Fruit fly (Drosophila melanogaster) whole organism, embryonic: ENCODE results near the gene TyrRS.
A peak's percentile ranks its signal among the peaks of the same experiment; 100 is the strongest.

Experiments
- CG10267 ChIP-seq: fragments of 200-800 bp; sonication (Bioruptor generic); optimal IDR thresholded peaks from 2 replicates; lab custom pipeline; 2018; ENCODE audit warnings: missing biosample characterization, mild to moderate bottlenecking, missing genetic modification characterization, moderate library complexity
- CG10321 ChIP-seq: fragments of 200-800 bp; sonication (Bioruptor generic); IDR thresholded peaks from 2 replicates; pipeline ENCODE4 v1.3.6; 2022; ENCODE audit warnings: missing biosample characterization, missing genetic modification characterization
- CG10431 ChIP-seq: fragments of 200-800 bp; sonication (Bioruptor generic); optimal IDR thresholded peaks from 3 replicates; lab custom pipeline; 2018; ENCODE audit warnings: missing biosample characterization, mild to moderate bottlenecking, missing genetic modification characterization
- CG14667 ChIP-seq: fragments of 200-800 bp; sonication (Bioruptor generic); IDR thresholded peaks from 2 replicates; pipeline ENCODE4 v1.3.6; 2022; ENCODE audit warnings: missing biosample characterization, missing genetic modification characterization
- CG15011 ChIP-seq: fragments of 200-800 bp; sonication (Bioruptor generic); optimal IDR thresholded peaks from 3 replicates; lab custom pipeline; 2018; ENCODE audit warnings: missing biosample characterization, mild to moderate bottlenecking, missing genetic modification characterization
- CG16863 ChIP-seq: fragments of 200-800 bp; sonication (Bioruptor generic); optimal IDR thresholded peaks from 3 replicates; lab custom pipeline; 2016; ENCODE audit warnings: missing biosample characterization, missing genetic modification characterization
- CG17328 ChIP-seq: fragments of 200-800 bp; sonication (Bioruptor generic); IDR thresholded peaks from 2 replicates; pipeline ENCODE4 v1.3.6; 2022; ENCODE audit warnings: missing biosample characterization, missing genetic modification characterization
- CG18764 ChIP-seq: fragments of 200-800 bp; sonication (Bioruptor generic); optimal IDR thresholded peaks from 3 replicates; lab custom pipeline; 2016; ENCODE audit warnings: missing biosample characterization, missing genetic modification characterization
- CG3065 ChIP-seq: fragments of 200-800 bp; sonication (Bioruptor generic); optimal IDR thresholded peaks from 2 replicates; lab custom pipeline; 2016; ENCODE audit warnings: missing biosample characterization, missing genetic modification characterization
- CG32767 ChIP-seq: fragments of 200-800 bp; sonication (Bioruptor generic); IDR thresholded peaks from 2 replicates; pipeline ENCODE4 v1.3.6; 2022; ENCODE audit warnings: missing biosample characterization, missing genetic modification characterization
- CG3407 ChIP-seq: fragments of 200-800 bp; sonication (Bioruptor generic); optimal IDR thresholded peaks from 2 replicates; lab custom pipeline; 2018; ENCODE audit warnings: missing biosample characterization, mild to moderate bottlenecking, missing genetic modification characterization
- CG5180 ChIP-seq: fragments of 200-800 bp; sonication (Bioruptor generic); optimal IDR thresholded peaks from 3 replicates; lab custom pipeline; 2017; ENCODE audit warnings: missing biosample characterization, missing genetic modification characterization, mild to moderate bottlenecking, moderate library complexity, missing genetic modification reagents
- CG7271 ChIP-seq: fragments of 200-800 bp; sonication (Bioruptor generic); optimal IDR thresholded peaks from 2 replicates; lab custom pipeline; 2018; ENCODE audit warnings: missing biosample characterization, mild to moderate bottlenecking, missing genetic modification characterization, moderate library complexity
- CG7556 ChIP-seq: fragments of 200-800 bp; sonication (Bioruptor generic); optimal IDR thresholded peaks from 2 replicates; lab custom pipeline; 2017; ENCODE audit warnings: missing biosample characterization, mild to moderate bottlenecking, missing genetic modification characterization
- CG8089 ChIP-seq: fragments of 200-800 bp; sonication (Bioruptor generic); optimal IDR thresholded peaks from 3 replicates; lab custom pipeline; 2016; ENCODE audit warnings: missing biosample characterization, missing genetic modification characterization
- CG8290 ChIP-seq, 3 experiments: fragments of 200-800 bp; sonication (Bioruptor generic); optimal IDR thresholded peaks; 2 replicates each; lab custom pipeline; 2016 to 2019; ENCODE audit warnings: missing biosample characterization in 3 of 3, missing genetic modification characterization in 3 of 3, mild to moderate bottlenecking in 2 of 3, moderate library complexity in 1 of 3
- CG9727 ChIP-seq: fragments of 200-800 bp; sonication (Bioruptor generic); optimal IDR thresholded peaks from 3 replicates; lab custom pipeline; 2017; ENCODE audit warnings: missing biosample characterization, mild to moderate bottlenecking, missing genetic modification characterization
- Camta ChIP-seq: fragments of 200-800 bp; sonication (Bioruptor generic); optimal IDR thresholded peaks from 2 replicates; lab custom pipeline; 2016; ENCODE audit warnings: missing biosample characterization, missing genetic modification characterization
- Chrac-16 ChIP-seq: fragments of 200-800 bp; sonication (Bioruptor generic); optimal IDR thresholded peaks from 3 replicates; lab custom pipeline; 2016; ENCODE audit warnings: missing biosample characterization, missing genetic modification characterization
- CoRest ChIP-seq: fragments of 200-800 bp; sonication (Bioruptor generic); optimal IDR thresholded peaks from 3 replicates; lab custom pipeline; 2018; ENCODE audit warnings: missing biosample characterization, mild to moderate bottlenecking, missing genetic modification characterization, moderate library complexity
- Dip2 ChIP-seq: fragments of 200-800 bp; sonication (Bioruptor generic); IDR thresholded peaks from 2 replicates; pipeline ENCODE4 v1.3.6; 2022; ENCODE audit warnings: missing biosample characterization, missing genetic modification characterization
- Dip3 ChIP-seq: fragments of 200-800 bp; sonication (Bioruptor generic); optimal IDR thresholded peaks from 3 replicates; lab custom pipeline; 2016; ENCODE audit warnings: missing biosample characterization, missing genetic modification characterization
- Hr39 ChIP-seq: fragments of >200 bp; optimal IDR thresholded peaks from 2 replicates; lab custom pipeline; 2017
- Hsf ChIP-seq: fragments of 200-800 bp; sonication (Bioruptor generic); optimal IDR thresholded peaks from 3 replicates; lab custom pipeline; 2016; ENCODE audit warnings: missing biosample characterization, missing genetic modification characterization
- Sin3A ChIP-seq: fragments of >200 bp; optimal IDR thresholded peaks from 2 replicates; lab custom pipeline; 2018
- Trl ChIP-seq, 3 experiments: fragments of >200 bp in 2 of 3; fragments of 200-800 bp in 1 of 3; sonication (Bioruptor generic) in 1 of 3; optimal IDR thresholded peaks; 2 replicates in 1 of 3; 3 replicates in 2 of 3; lab custom pipeline; 2016 to 2017; ENCODE audit warnings: missing biosample characterization in 1 of 3, missing genetic modification characterization in 1 of 3
- abd-A ChIP-seq: fragments of 200-800 bp; sonication (Bioruptor generic); optimal IDR thresholded peaks from 3 replicates; lab custom pipeline; 2019; ENCODE audit warnings: missing biosample characterization, mild to moderate bottlenecking, missing genetic modification characterization, moderate library complexity
- ato ChIP-seq: fragments of 200-800 bp; sonication (Bioruptor generic); IDR thresholded peaks from 2 replicates; pipeline ENCODE4 v1.3.6; 2022; ENCODE audit warnings: missing biosample characterization, missing genetic modification characterization; ENCODE audit not compliant: partially characterized antibody
- cas ChIP-seq: fragments of 200-800 bp; sonication (Bioruptor generic); IDR thresholded peaks from 2 replicates; pipeline ENCODE4 v1.3.6; 2022; ENCODE audit warnings: missing biosample characterization, missing genetic modification characterization
- cato ChIP-seq: fragments of 200-800 bp; sonication (Bioruptor generic); optimal IDR thresholded peaks from 2 replicates; lab custom pipeline; 2016; ENCODE audit warnings: missing biosample characterization, missing genetic modification characterization, borderline replicate concordance
- disco-r ChIP-seq: fragments of 200-800 bp; sonication (Bioruptor generic); optimal IDR thresholded peaks from 2 replicates; lab custom pipeline; 2016; ENCODE audit warnings: missing biosample characterization, missing genetic modification characterization
- fd96Cb ChIP-seq: fragments of 200-800 bp; sonication (Bioruptor generic); optimal IDR thresholded peaks from 2 replicates; lab custom pipeline; 2018; ENCODE audit warnings: missing biosample characterization, mild to moderate bottlenecking, missing genetic modification characterization, moderate library complexity
- gt ChIP-seq: fragments of 200-800 bp; sonication (Bioruptor generic); IDR thresholded peaks from 2 replicates; pipeline ENCODE4 v1.3.6; 2022; ENCODE audit warnings: missing biosample characterization, missing genetic modification characterization
- lov ChIP-seq, 2 experiments: fragments of 200-800 bp in 1 of 2; fragments of >200 bp in 1 of 2; sonication (Bioruptor generic) in 1 of 2; IDR thresholded peaks in 1 of 2; optimal IDR thresholded peaks in 1 of 2; 2 replicates in 1 of 2; 3 replicates in 1 of 2; pipeline versions ENCODE4 v1.3.6 to Lab custom; 2017 to 2022; ENCODE audit warnings: missing biosample characterization in 1 of 2, missing genetic modification characterization in 1 of 2
- nau ChIP-seq: fragments of 200-800 bp; sonication (Bioruptor generic); optimal IDR thresholded peaks from 3 replicates; lab custom pipeline; 2017; ENCODE audit warnings: missing biosample characterization, mild to moderate bottlenecking, missing genetic modification characterization, missing genetic modification reagents
- org-1 ChIP-seq: fragments of 200-800 bp; sonication (Bioruptor generic); optimal IDR thresholded peaks from 2 replicates; lab custom pipeline; 2017; ENCODE audit warnings: missing biosample characterization, missing genetic modification characterization
- otp ChIP-seq: fragments of 200-800 bp; sonication (Bioruptor generic); IDR thresholded peaks from 3 replicates; pipeline ENCODE4, ENCODE4 v1.3.6; 2022; ENCODE audit warnings: missing biosample characterization, missing genetic modification characterization
- pnt ChIP-seq: fragments of 200-800 bp; sonication (Bioruptor generic); optimal IDR thresholded peaks from 3 replicates; lab custom pipeline; 2016; ENCODE audit warnings: missing biosample characterization, missing genetic modification characterization
- prd ChIP-seq, 3 experiments: fragments of >200 bp in 2 of 3; fragments of 200-800 bp in 1 of 3; sonication (Bioruptor generic) in 1 of 3; optimal IDR thresholded peaks in 2 of 3; IDR thresholded peaks in 1 of 3; 2 replicates in 2 of 3; 3 replicates in 1 of 3; pipeline versions ENCODE4 v1.3.6 to Lab custom; 2017 to 2022; ENCODE audit warnings: missing biosample characterization in 1 of 3, missing genetic modification characterization in 1 of 3
- ro ChIP-seq: fragments of 200-800 bp; sonication (Bioruptor generic); IDR thresholded peaks from 2 replicates; pipeline ENCODE4 v1.3.6; 2022; ENCODE audit warnings: missing biosample characterization, missing genetic modification characterization
- sr ChIP-seq: fragments of 200-800 bp; sonication (Bioruptor generic); IDR thresholded peaks from 3 replicates; pipeline ENCODE4 v1.3.6; 2022; ENCODE audit warnings: missing biosample characterization, missing genetic modification characterization
- stc ChIP-seq: fragments of 200-800 bp; sonication (Bioruptor generic); IDR thresholded peaks from 2 replicates; pipeline ENCODE4 v1.3.6; 2022; ENCODE audit warnings: missing biosample characterization, missing genetic modification characterization
- tin ChIP-seq: fragments of 200-800 bp; sonication (Bioruptor generic); optimal IDR thresholded peaks from 3 replicates; lab custom pipeline; 2016; ENCODE audit warnings: missing biosample characterization, missing genetic modification characterization
- tio ChIP-seq: fragments of 200-800 bp; sonication (Bioruptor generic); optimal IDR thresholded peaks from 2 replicates; lab custom pipeline; 2017; ENCODE audit warnings: missing biosample characterization, missing genetic modification characterization, inconsistent platforms
- tll ChIP-seq, 2 experiments: fragments of 200-800 bp in 1 of 2; fragments of >200 bp in 1 of 2; sonication (Bioruptor generic) in 1 of 2; optimal IDR thresholded peaks; 2 replicates each; lab custom pipeline; 2017 to 2019; ENCODE audit warnings: missing biosample characterization in 2 of 2, missing genetic modification characterization in 2 of 2, mild to moderate bottlenecking in 1 of 2, moderate library complexity in 1 of 2
- tna ChIP-seq: fragments of 200-800 bp; sonication (Bioruptor generic); IDR thresholded peaks from 2 replicates; pipeline ENCODE4 v1.3.6; 2022; ENCODE audit warnings: missing biosample characterization, missing genetic modification characterization; ENCODE audit not compliant: partially characterized antibody
- tx ChIP-seq: fragments of 200-800 bp; sonication (Bioruptor generic); optimal IDR thresholded peaks from 2 replicates; lab custom pipeline; 2016; ENCODE audit warnings: missing biosample characterization, missing genetic modification characterization
- vfl ChIP-seq: fragments of 200-800 bp; sonication (Bioruptor generic); optimal IDR thresholded peaks from 2 replicates; lab custom pipeline; 2016; ENCODE audit warnings: missing biosample characterization, missing genetic modification characterization
- vnd ChIP-seq: fragments of 200-800 bp; sonication (Bioruptor generic); IDR thresholded peaks from 3 replicates; pipeline ENCODE4 v1.3.6; 2022; ENCODE audit warnings: missing biosample characterization, missing genetic modification characterization; ENCODE audit not compliant: partially characterized antibody
- zen2 ChIP-seq: fragments of 200-800 bp; sonication (Bioruptor generic); IDR thresholded peaks from 3 replicates; pipeline ENCODE4 v1.3.6; 2022; ENCODE audit warnings: missing biosample characterization, missing genetic modification characterization; ENCODE audit not compliant: partially characterized antibody

The TyrRS gene

DNA sequence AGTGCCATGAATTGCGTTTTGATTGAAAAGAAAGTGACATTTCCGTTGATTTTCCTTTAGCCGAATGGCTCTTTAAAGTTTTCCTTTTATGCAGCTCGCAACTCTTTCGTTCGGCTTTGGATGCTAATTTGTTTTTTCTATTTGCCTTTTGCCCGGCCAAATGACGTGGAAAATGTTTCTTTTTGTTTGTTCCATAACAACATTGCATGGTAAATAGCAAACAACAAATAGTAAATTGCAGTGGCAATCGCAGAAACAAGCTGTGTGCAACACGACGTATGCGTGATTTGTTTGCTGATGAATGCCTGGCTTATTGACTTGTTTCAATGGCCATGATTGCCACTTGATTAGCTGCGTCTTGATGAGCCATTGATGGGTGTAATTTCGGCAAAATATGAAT lies 10.3 kb upstream of the TyrRS start (continued):
- TF ChIP-seq lov (optimal IDR thresholded peaks at IDR 0.05; lab: Kevin White, UChicago) = no peak
- TF ChIP-seq lov (GFP tag; IDR thresholded peaks at IDR 0.05; lab: Robert Waterston, UW) = 0 out of 3 replicates have a peak, but pooled peaks have one; percentile 20
- TF ChIP-seq tx (GFP tag; lab: Kevin White, UChicago) = no peak
- TF ChIP-seq Dip2 (GFP tag; lab: Robert Waterston, UW) = no peak
- no peak for TF ChIP-seq Trl (optimal IDR thresholded peaks at IDR 0.05; lab: Kevin White, UChicago)
- peak; percentile 16 for TF ChIP-seq Trl (GFP tag; optimal IDR thresholded peaks at IDR 0.05; lab: Kevin White, UChicago)
- no peak for TF ChIP-seq tll (GFP tag; optimal IDR thresholded peaks at IDR 0.05; lab: Kevin White, UChicago)
- TF ChIP-seq CG7271 (tag; lab: Kevin White, UChicago) = no peak
- no peak for TF ChIP-seq vfl (GFP tag; lab: Kevin White, UChicago)
- TF ChIP-seq CG10431 = no peak
- no peak for TF ChIP-seq ro
- no peak for TF ChIP-seq cato
- no peak for TF ChIP-seq org-1 (GFP tag; lab: Kevin White, UChicago)
- no peak for TF ChIP-seq CG7556 (GFP tag; lab: Kevin White, UChicago)
- TF ChIP-seq Sin3A (lab: Kevin White, UChicago) = no peak
- no peak for TF ChIP-seq tin
- peak; percentile 65 for TF ChIP-seq nau
- TF ChIP-seq tio = no peak
- no peak for TF ChIP-seq CG14667 (GFP tag; lab: Robert Waterston, UW)
- no peak for TF ChIP-seq prd (optimal IDR thresholded peaks at IDR 0.05; lab: Kevin White, UChicago)
- TF ChIP-seq prd (GFP tag; IDR thresholded peaks at IDR 0.05; lab: Robert Waterston, UW) = no peak
- no peak for TF ChIP-seq CG15011 (GFP tag; lab: Kevin White, UChicago)
- TF ChIP-seq CG10321 (GFP tag; lab: Robert Waterston, UW) = no peak
- no peak for TF ChIP-seq CG9727 (GFP tag; lab: Kevin White, UChicago)
- TF ChIP-seq CG3407 (GFP tag; lab: Kevin White, UChicago) = peak; percentile 52
- no peak for TF ChIP-seq Dip3 (GFP tag; lab: Kevin White, UChicago)
- peak; percentile 11 for TF ChIP-seq CG16863 (GFP tag; lab: Kevin White, UChicago)
- no peak for TF ChIP-seq disco-r (GFP tag; lab: Kevin White, UChicago)
- no peak for TF ChIP-seq vnd
- peak; percentile 18 for TF ChIP-seq fd96Cb (tag; lab: Kevin White, UChicago)
- TF ChIP-seq Hr39 (lab: Kevin White, UChicago) = no peak
- TF ChIP-seq abd-A (tag; lab: Kevin White, UChicago) = no peak
- no peak for TF ChIP-seq tna (GFP tag; lab: Robert Waterston, UW)
- peak; percentile 46; the same call in 1 of the 2 replicates for TF ChIP-seq stc (GFP tag; lab: Robert Waterston, UW)
- TF ChIP-seq CG18764 (GFP tag; lab: Kevin White, UChicago) = no peak
- TF ChIP-seq CG10267 (tag; lab: Kevin White, UChicago) = no peak
- no peak for TF ChIP-seq Chrac-16 (GFP tag; lab: Kevin White, UChicago)
- TF ChIP-seq CG8290 (GFP tag; optimal IDR thresholded peaks at IDR 0.05; lab: Kevin White, UChicago) = no peak
- no peak for TF ChIP-seq CG8290 (tag; optimal IDR thresholded peaks at IDR 0.05; lab: Kevin White, UChicago)
- TF ChIP-seq CG5180 = peak; percentile 56
- no peak for TF ChIP-seq ato (GFP tag; lab: Robert Waterston, UW)
- peak; percentile 20 for TF ChIP-seq CoRest (tag; lab: Kevin White, UChicago)
- no peak for TF ChIP-seq zen2 (GFP tag; lab: Robert Waterston, UW)
- no peak for TF ChIP-seq Camta
- TF ChIP-seq CG3065 (GFP tag; lab: Kevin White, UChicago) = no peak
- no peak for TF ChIP-seq gt (GFP tag; lab: Robert Waterston, UW)
- TF ChIP-seq sr = no peak
- TF ChIP-seq otp = no peak
- TF ChIP-seq CG8089 (GFP tag; lab: Kevin White, UChicago) = no peak
- no peak for TF ChIP-seq cas (GFP tag; lab: Robert Waterston, UW)
- TF ChIP-seq CG17328 = 0 out of 2 replicates have a peak, but pooled peaks have one; percentile 8
- no peak for TF ChIP-seq CG32767 (GFP tag; lab: Robert Waterston, UW)
- no peak for TF ChIP-seq Hsf (GFP tag; lab: Kevin White, UChicago)
- no peak for TF ChIP-seq pnt
